Worm (Caenorhabditis elegans): ENCODE measurements around the gene hlh-30.

hlh-30 gene

DNA sequence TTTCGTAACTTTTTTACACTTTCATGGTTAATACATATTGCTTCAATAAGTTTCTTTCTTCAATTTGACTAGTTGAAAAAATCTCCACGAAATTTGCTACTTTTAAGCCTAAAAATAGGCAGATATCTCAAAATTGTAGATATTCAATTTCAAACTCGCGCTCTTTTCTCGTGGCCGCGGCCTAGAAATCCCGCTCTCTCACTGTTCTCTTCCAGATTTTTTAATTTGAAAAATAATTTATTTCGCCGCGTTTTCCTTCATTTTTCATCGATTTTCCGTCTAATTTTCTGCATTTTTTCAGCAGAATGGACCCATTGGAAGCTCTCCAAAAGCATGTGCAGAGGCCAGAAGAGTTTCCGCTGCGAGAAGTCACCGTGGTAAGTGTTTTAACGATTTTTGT lies 7.5 kb upstream of the hlh-30 start, which contains the start of gene cdc-73:
cdc-73 (plus strand) TSS at position 302 of the 400 bp plus-strand sequence.
- TF ChIP-seq pax-3 (tag; optimal IDR thresholded peaks at IDR 0.05) = no peak
- peak; percentile 1 for TF ChIP-seq lin-13 (GFP tag; optimal IDR thresholded peaks at IDR 0.05)
- TF ChIP-seq ets-5 (GFP tag; IDR thresholded peaks at IDR 0.05) = no peak
- TF ChIP-seq swsn-7 (tag; optimal IDR thresholded peaks at IDR 0.05) = peak; percentile 52
- TF ChIP-seq dsc-1 (tag; optimal IDR thresholded peaks at IDR 0.05) = peak; percentile 63
- TF ChIP-seq elt-3 (tag; optimal IDR thresholded peaks at IDR 0.05) = peak in 1 of 6 experiments; percentile 39
- TF ChIP-seq hlh-17 (GFP tag; optimal IDR thresholded peaks at IDR 0.05; ENCODE audit: borderline replicate concordance) = no peak
- TF ChIP-seq unc-62 (GFP tag; optimal IDR thresholded peaks at IDR 0.05) = no peak
- TF ChIP-seq nhr-19 (GFP tag; conservative IDR thresholded peaks at IDR 0.05) = peak; percentile 46
- TF ChIP-seq mep-1 (tag; optimal IDR thresholded peaks at IDR 0.05) = peak; percentile 64
- TF ChIP-seq ces-1 (GFP tag; optimal IDR thresholded peaks at IDR 0.05) = no peak
- TF ChIP-seq aly-2 (tag; optimal IDR thresholded peaks at IDR 0.05) = no peak
- TF ChIP-seq tbx-2 (tag; optimal IDR thresholded peaks at IDR 0.05) = peak; percentile 72
- peak; percentile 94 for TF ChIP-seq lin-35 (GFP tag; optimal IDR thresholded peaks at IDR 0.05)
- peak; percentile 89 to 93 (median 91) for TF ChIP-seq dpl-1 (GFP tag; optimal IDR thresholded peaks at IDR 0.05)
- TF ChIP-seq Y116A8C.19 (tag; optimal IDR thresholded peaks at IDR 0.05; ENCODE audit: borderline replicate concordance) = no peak
- TF ChIP-seq unc-98 (GFP tag; IDR thresholded peaks at IDR 0.05) = 0 out of 2 replicates have a peak, but pooled peaks have one; percentile 37
- TF ChIP-seq C34B4.2 (tag; optimal IDR thresholded peaks at IDR 0.05) = no peak
- no peak for TF ChIP-seq alr-1 (tag; optimal IDR thresholded peaks at IDR 0.05; ENCODE audit: borderline replicate concordance)
- no peak for TF ChIP-seq unc-130 (tag; optimal IDR thresholded peaks at IDR 0.05)
- TF ChIP-seq nhr-90 (tag; optimal IDR thresholded peaks at IDR 0.05; ENCODE audit: poor library complexity) = peak; percentile 70
- no peak for TF ChIP-seq nhr-77 (tag; optimal IDR thresholded peaks at IDR 0.05)
- peak; percentile 25 for TF ChIP-seq lin-15B (tag; optimal IDR thresholded peaks at IDR 0.05)
- peak; percentile 15 for TF ChIP-seq fkh-8 (tag; optimal IDR thresholded peaks at IDR 0.05)
- TF ChIP-seq nhr-47 (tag; optimal IDR thresholded peaks at IDR 0.05) = peak; percentile 73
- TF ChIP-seq ceh-90 (tag; optimal IDR thresholded peaks at IDR 0.05) = peak; percentile 87
- TF ChIP-seq lsy-2 (tag; optimal IDR thresholded peaks at IDR 0.05) = peak; percentile 59 to 60
- no peak for TF ChIP-seq pag-3 (tag; optimal IDR thresholded peaks at IDR 0.05; ENCODE audit: borderline replicate concordance, insufficient read depth)
- peak; percentile 7 for TF ChIP-seq C16A3.4 (tag; optimal IDR thresholded peaks at IDR 0.05)
- peak; percentile 74 for TF ChIP-seq nhr-71 (tag; optimal IDR thresholded peaks at IDR 0.05)
- no peak for TF ChIP-seq nhr-28 (tag; optimal IDR thresholded peaks at IDR 0.05)
- no peak for TF ChIP-seq pqm-1 (tag; optimal IDR thresholded peaks at IDR 0.05)
- TF ChIP-seq nhr-85 (tag) = peak; percentile 33
- no peak for TF ChIP-seq egl-27 (tag; optimal IDR thresholded peaks at IDR 0.05)
- TF ChIP-seq aha-1 (tag; optimal IDR thresholded peaks at IDR 0.05) = no peak
- no peak for TF ChIP-seq snpc-4 (tag; optimal IDR thresholded peaks at IDR 0.05)
- TF ChIP-seq nhr-11 (tag; optimal IDR thresholded peaks at IDR 0.05) = no peak
- no peak for TF ChIP-seq ama-1 (optimal IDR thresholded peaks at IDR 0.05)
- TF ChIP-seq efl-1 (optimal IDR thresholded peaks at IDR 0.05) = peak; percentile 93 to 94
- TF ChIP-seq efl-1 (GFP tag; optimal IDR thresholded peaks at IDR 0.05 in 1 of 2) = peak; percentile 92 to 99
- TF ChIP-seq ceh-88 (GFP tag; IDR thresholded peaks at IDR 0.05) = no peak
- peak; percentile 18 for TF ChIP-seq nhr-20 (tag; optimal IDR thresholded peaks at IDR 0.05)
- TF ChIP-seq F16B12.6 (tag; optimal IDR thresholded peaks at IDR 0.05) = peak; percentile 29
- peak; percentile 54 for TF ChIP-seq xbp-1 (tag; optimal IDR thresholded peaks at IDR 0.05)
- peak; percentile 34 for TF ChIP-seq isw-1 (GFP tag; IDR thresholded peaks at IDR 0.05)
- peak; percentile 94 for TF ChIP-seq rnt-1 (tag; optimal IDR thresholded peaks at IDR 0.05)
- TF ChIP-seq mab-9 (GFP tag; IDR thresholded peaks at IDR 0.05) = 0 out of 2 replicates have a peak, but pooled peaks have one; percentile 21
- TF ChIP-seq skn-1 (tag; optimal IDR thresholded peaks at IDR 0.05) = no peak
- TF ChIP-seq fos-1 (tag; optimal IDR thresholded peaks at IDR 0.05) = peak; percentile 12
- TF ChIP-seq fkh-4 (tag; optimal IDR thresholded peaks at IDR 0.05; ENCODE audit: borderline replicate concordance) = peak; percentile 53
- no peak for TF ChIP-seq lir-3 (tag; optimal IDR thresholded peaks at IDR 0.05; ENCODE audit: poor library complexity)
- no peak for TF ChIP-seq sup-37 (GFP tag; optimal IDR thresholded peaks at IDR 0.05)
- peak; percentile 26 for TF ChIP-seq egl-13 (tag; optimal IDR thresholded peaks at IDR 0.05)

All from whole organism, L1 larva.